Worm (Caenorhabditis elegans) whole organism, late embryonic: ENCODE measurements around the gene ugt-65.

Source experiments
- F13H6.1 ChIP-seq: sonication (generic microtip); optimal IDR thresholded peaks from 2 replicates; lab custom pipeline; 2016; ENCODE audit warnings: missing genetic modification characterization, missing compliant biosample characterization
- ama-1 ChIP-seq: fragments of 150-350 bp; optimal IDR thresholded peaks from 2 replicates; lab custom pipeline; 2014
- ceh-14 ChIP-seq: sonication (generic microtip); optimal IDR thresholded peaks from 2 replicates; lab custom pipeline; 2016; ENCODE audit warnings: missing genotype, missing genetic modification characterization, missing compliant biosample characterization
- ceh-34 ChIP-seq: sonication (generic microtip); optimal IDR thresholded peaks from 2 replicates; lab custom pipeline; 2016; ENCODE audit warnings: mild to moderate bottlenecking, missing genetic modification characterization, missing compliant biosample characterization
- ceh-9 ChIP-seq: sonication (generic microtip); optimal IDR thresholded peaks from 2 replicates; lab custom pipeline; 2016; ENCODE audit warnings: mild to moderate bottlenecking, missing genetic modification characterization, inconsistent platforms, missing compliant biosample characterization
- nfya-1 ChIP-seq: sonication (generic microtip); optimal IDR thresholded peaks from 2 replicates; lab custom pipeline; 2017; ENCODE audit warnings: missing genetic modification characterization, mild to moderate bottlenecking, missing compliant biosample characterization, antibody characterized with exemption, moderate library complexity
- unc-42 ChIP-seq: sonication (generic microtip); optimal IDR thresholded peaks from 2 replicates; lab custom pipeline; 2016; ENCODE audit warnings: missing genotype, missing genetic modification characterization, missing compliant biosample characterization

DNA sequence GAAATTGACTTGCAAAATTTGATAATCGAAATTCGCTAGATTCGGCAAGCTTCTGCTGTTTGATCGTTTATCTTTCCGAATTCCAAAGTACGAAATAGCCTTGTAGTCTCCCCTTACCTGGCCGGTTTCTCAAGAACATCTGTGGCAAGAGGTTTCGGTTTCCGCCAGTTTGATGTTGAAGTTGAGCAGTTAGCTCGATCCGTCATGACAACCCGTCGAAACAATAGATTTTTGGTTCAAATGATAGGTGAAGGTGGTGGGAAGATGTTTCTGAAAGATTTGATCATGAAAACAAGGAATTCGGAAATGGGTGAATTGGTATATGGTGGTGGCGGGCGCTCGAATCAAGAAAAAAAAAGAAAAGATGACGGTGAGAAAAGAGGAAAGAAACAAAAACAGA lies 22.0 kb upstream of the ugt-65 start, which contains the start of gene acs-20:
- TF ChIP-seq unc-42 (tag; lab: Kevin White, UChicago) (no peak), nfya-1 (no peak), ceh-9 (tag; lab: Kevin White, UChicago) (no peak), ceh-34 (tag; lab: Kevin White, UChicago) (no peak), F13H6.1 (tag; lab: Kevin White, UChicago) (no peak), ceh-14 (tag; lab: Kevin White, UChicago) (no peak), ama-1 (lab: Kevin White, UChicago) (no peak)
